Fruit fly (Drosophila melanogaster) whole organism, embryonic: ENCODE measurements around the gene CG18508.

ENCODE experiments used
- Abd-B ChIP-seq: fragments of 200-800 bp; sonication (Bioruptor generic); optimal IDR thresholded peaks from 2 replicates; lab custom pipeline; 2018; ENCODE audit warnings: missing biosample characterization, mild to moderate bottlenecking, missing genetic modification characterization, moderate library complexity
- Atf3 ChIP-seq: fragments of 200-800 bp; sonication (Bioruptor generic); optimal IDR thresholded peaks from 3 replicates; lab custom pipeline; 2016; ENCODE audit warnings: missing biosample characterization, missing genetic modification characterization
- Atf6 ChIP-seq: fragments of 200-800 bp; sonication (Bioruptor generic); IDR thresholded peaks from 2 replicates; pipeline ENCODE4 v1.3.6; 2022; ENCODE audit warnings: missing biosample characterization, missing genetic modification characterization
- CG1024 ChIP-seq: fragments of 200-800 bp; sonication (Bioruptor generic); IDR thresholded peaks from 2 replicates; pipeline ENCODE4 v1.3.6; 2022; ENCODE audit warnings: missing biosample characterization, missing genetic modification characterization
- CG11696 ChIP-seq: fragments of 200-800 bp; sonication (Bioruptor generic); IDR thresholded peaks from 2 replicates; pipeline ENCODE4 v1.3.6; 2022; ENCODE audit warnings: missing biosample characterization, missing genetic modification characterization
- CG12391 ChIP-seq: fragments of 200-800 bp; sonication (Bioruptor generic); optimal IDR thresholded peaks from 3 replicates; lab custom pipeline; 2018; ENCODE audit warnings: missing biosample characterization, mild to moderate bottlenecking, missing genetic modification characterization, moderate library complexity
- CG12744 ChIP-seq: fragments of 200-800 bp; sonication (Bioruptor generic); optimal IDR thresholded peaks from 2 replicates; lab custom pipeline; 2016; ENCODE audit warnings: missing biosample characterization, missing genetic modification characterization
- CG13123 ChIP-seq: fragments of 200-800 bp; sonication (Bioruptor generic); optimal IDR thresholded peaks from 2 replicates; lab custom pipeline; 2016; ENCODE audit warnings: missing biosample characterization, missing genetic modification characterization
- CG14965 ChIP-seq: fragments of 200-800 bp; sonication (Bioruptor generic); optimal IDR thresholded peaks from 2 replicates; lab custom pipeline; 2016; ENCODE audit warnings: missing biosample characterization, missing genetic modification characterization, borderline replicate concordance
- CG15479 ChIP-seq: fragments of 200-800 bp; sonication (Bioruptor generic); optimal IDR thresholded peaks from 3 replicates; lab custom pipeline; 2019; ENCODE audit warnings: missing biosample characterization, mild to moderate bottlenecking, missing genetic modification characterization, moderate library complexity
- CG16779 ChIP-seq: fragments of 200-800 bp; sonication (Bioruptor generic); IDR thresholded peaks from 2 replicates; pipeline ENCODE4 v1.3.6; 2022; ENCODE audit warnings: missing biosample characterization, missing genetic modification characterization
- CG1832 ChIP-seq: fragments of 200-800 bp; sonication (Bioruptor generic); optimal IDR thresholded peaks from 2 replicates; lab custom pipeline; 2017; ENCODE audit warnings: missing biosample characterization, mild to moderate bottlenecking, missing genetic modification characterization, inconsistent platforms
- CG18476 ChIP-seq: fragments of 200-800 bp; sonication (Bioruptor generic); optimal IDR thresholded peaks from 2 replicates; lab custom pipeline; 2016; ENCODE audit warnings: missing biosample characterization, mild to moderate bottlenecking, missing genetic modification characterization
- CG2129 ChIP-seq: fragments of 200-800 bp; sonication (Bioruptor generic); IDR thresholded peaks from 2 replicates; pipeline ENCODE4 v1.3.6; 2022; ENCODE audit warnings: missing biosample characterization, missing genetic modification characterization; ENCODE audit not compliant: partially characterized antibody
- CG32767 ChIP-seq: fragments of 200-800 bp; sonication (Bioruptor generic); IDR thresholded peaks from 2 replicates; pipeline ENCODE4 v1.3.6; 2022; ENCODE audit warnings: missing biosample characterization, missing genetic modification characterization
- CG3407 ChIP-seq: fragments of 200-800 bp; sonication (Bioruptor generic); optimal IDR thresholded peaks from 2 replicates; lab custom pipeline; 2018; ENCODE audit warnings: missing biosample characterization, mild to moderate bottlenecking, missing genetic modification characterization
- CG3838 ChIP-seq: fragments of 200-800 bp; sonication (Bioruptor generic); optimal IDR thresholded peaks from 3 replicates; lab custom pipeline; 2016; ENCODE audit warnings: missing biosample characterization, missing genetic modification characterization
- CG3995 ChIP-seq: fragments of 200-800 bp; sonication (Bioruptor generic); optimal IDR thresholded peaks from 3 replicates; lab custom pipeline; 2016; ENCODE audit warnings: missing biosample characterization, missing genetic modification characterization
- CG5245 ChIP-seq: fragments of 200-800 bp; sonication (Bioruptor generic); optimal IDR thresholded peaks from 3 replicates; lab custom pipeline; 2016; ENCODE audit warnings: missing biosample characterization, missing genetic modification characterization
- CG6254 ChIP-seq: fragments of 200-800 bp; sonication (Bioruptor generic); optimal IDR thresholded peaks from 3 replicates; lab custom pipeline; 2017; ENCODE audit warnings: mild to moderate bottlenecking, missing biosample characterization, missing genetic modification reagents, missing genetic modification characterization
- CG7928 ChIP-seq: fragments of 200-800 bp; sonication (Bioruptor generic); optimal IDR thresholded peaks from 2 replicates; lab custom pipeline; 2017; ENCODE audit warnings: missing biosample characterization, mild to moderate bottlenecking, missing genetic modification characterization
- CG8944 ChIP-seq: fragments of 200-800 bp; sonication (Bioruptor generic); optimal IDR thresholded peaks from 3 replicates; lab custom pipeline; 2016; ENCODE audit warnings: missing biosample characterization, missing genetic modification characterization
- CG9932 ChIP-seq: fragments of 200-800 bp; sonication (Bioruptor generic); IDR thresholded peaks from 2 replicates; pipeline ENCODE4 v1.3.6; 2022; ENCODE audit warnings: missing biosample characterization, missing genetic modification characterization
- Chrac-16 ChIP-seq: fragments of 200-800 bp; sonication (Bioruptor generic); optimal IDR thresholded peaks from 3 replicates; lab custom pipeline; 2016; ENCODE audit warnings: missing biosample characterization, missing genetic modification characterization
- Dfd ChIP-seq, 2 experiments: fragments of >200 bp; optimal IDR thresholded peaks; 2 replicates each; lab custom pipeline; 2017; ENCODE audit warnings: missing biosample characterization in 2 of 2, missing genetic modification characterization in 2 of 2
- E2f2 ChIP-seq: fragments of 200-800 bp; sonication (Bioruptor generic); IDR thresholded peaks from 2 replicates; pipeline ENCODE4 v1.3.6; 2022; ENCODE audit warnings: missing biosample characterization, missing genetic modification characterization
- Eip74EF ChIP-seq, 2 experiments: fragments of 200-800 bp in 1 of 2; fragments of >200 bp in 1 of 2; sonication (Bioruptor generic) in 1 of 2; optimal IDR thresholded peaks; 2 replicates each; lab custom pipeline; 2017 to 2019; ENCODE audit warnings: missing biosample characterization in 2 of 2, missing genetic modification characterization in 2 of 2, mild to moderate bottlenecking in 1 of 2, moderate library complexity in 1 of 2
- HLH54F ChIP-seq: fragments of 200-800 bp; sonication (Bioruptor generic); optimal IDR thresholded peaks from 3 replicates; lab custom pipeline; 2016; ENCODE audit warnings: missing biosample characterization, missing genetic modification characterization
- HLHmδ ChIP-seq: fragments of 200-800 bp; sonication (Bioruptor generic); optimal IDR thresholded peaks from 2 replicates; lab custom pipeline; 2018; ENCODE audit warnings: missing biosample characterization, mild to moderate bottlenecking, missing genetic modification characterization, moderate library complexity
- Hey ChIP-seq: fragments of 200-800 bp; sonication (Bioruptor generic); optimal IDR thresholded peaks from 3 replicates; lab custom pipeline; 2018; ENCODE audit warnings: missing biosample characterization, mild to moderate bottlenecking, missing genetic modification characterization
- MESR4 ChIP-seq: fragments of 200-800 bp; sonication (Bioruptor generic); optimal IDR thresholded peaks from 2 replicates; lab custom pipeline; 2018; ENCODE audit warnings: missing biosample characterization, mild to moderate bottlenecking, missing genetic modification characterization, moderate library complexity
- Mad ChIP-seq: fragments of 200-800 bp; sonication (Bioruptor generic); optimal IDR thresholded peaks from 2 replicates; lab custom pipeline; 2016; ENCODE audit warnings: missing biosample characterization, missing genetic modification characterization
- NK7.1 ChIP-seq: fragments of 200-800 bp; sonication (Bioruptor generic); optimal IDR thresholded peaks from 3 replicates; lab custom pipeline; 2016; ENCODE audit warnings: missing biosample characterization, missing genetic modification characterization
- Opbp ChIP-seq: fragments of 200-800 bp; sonication (Bioruptor generic); IDR thresholded peaks from 3 replicates; pipeline ENCODE4 v1.3.6; 2022; ENCODE audit warnings: missing biosample characterization, missing genetic modification characterization; ENCODE audit not compliant: partially characterized antibody
- Pdp1 ChIP-seq, 2 experiments: fragments of 200-800 bp; sonication (Bioruptor generic); optimal IDR thresholded peaks; 3 replicates each; lab custom pipeline; 2016; ENCODE audit warnings: missing biosample characterization in 2 of 2, missing genetic modification characterization in 2 of 2, mild to moderate bottlenecking in 1 of 2, moderate library complexity in 1 of 2
- Ptx1 ChIP-seq: fragments of 200-800 bp; sonication (Bioruptor generic); IDR thresholded peaks from 2 replicates; pipeline ENCODE4 v1.3.6; 2022; ENCODE audit warnings: missing biosample characterization, missing genetic modification characterization
- Rx ChIP-seq: fragments of 200-800 bp; sonication (Bioruptor generic); IDR thresholded peaks from 2 replicates; pipeline ENCODE4 v1.3.6; 2022; ENCODE audit warnings: missing biosample characterization, missing genetic modification characterization
- Spps ChIP-seq: fragments of 200-800 bp; sonication (Bioruptor generic); optimal IDR thresholded peaks from 2 replicates; lab custom pipeline; 2018; ENCODE audit warnings: missing biosample characterization, mild to moderate bottlenecking, missing genetic modification characterization
- br ChIP-seq: fragments of >200 bp; optimal IDR thresholded peaks from 2 replicates; lab custom pipeline; 2017
- emc ChIP-seq: fragments of 200-800 bp; sonication (Bioruptor generic); optimal IDR thresholded peaks from 2 replicates; lab custom pipeline; 2016; ENCODE audit warnings: missing biosample characterization, missing genetic modification characterization
- gt ChIP-seq: fragments of 200-800 bp; sonication (Bioruptor generic); IDR thresholded peaks from 2 replicates; pipeline ENCODE4 v1.3.6; 2022; ENCODE audit warnings: missing biosample characterization, missing genetic modification characterization
- her ChIP-seq: fragments of 200-800 bp; sonication (Bioruptor generic); optimal IDR thresholded peaks from 2 replicates; lab custom pipeline; 2016; ENCODE audit warnings: missing biosample characterization, missing genetic modification characterization
- hth ChIP-seq: fragments of >200 bp; optimal IDR thresholded peaks from 2 replicates; lab custom pipeline; 2017; ENCODE audit warnings: inconsistent platforms
- onecut ChIP-seq: fragments of 200-800 bp; sonication (Bioruptor generic); IDR thresholded peaks from 2 replicates; pipeline ENCODE4 v1.3.6; 2022; ENCODE audit warnings: missing biosample characterization, missing genetic modification characterization
- pan ChIP-seq, 4 experiments: fragments of >200 bp in 3 of 4; fragments of 200-800 bp in 1 of 4; sonication (Bioruptor generic) in 1 of 4; optimal IDR thresholded peaks in 3 of 4; IDR thresholded peaks in 1 of 4; 2 replicates each; pipeline versions ENCODE4 v1.3.6 to Lab custom; 2017 to 2022; ENCODE audit warnings: missing biosample characterization in 2 of 4, missing genetic modification characterization in 2 of 4, mixed read lengths in 1 of 4
- pfk ChIP-seq: fragments of 200-800 bp; sonication (Bioruptor generic); optimal IDR thresholded peaks from 2 replicates; lab custom pipeline; 2018; ENCODE audit warnings: missing biosample characterization, mild to moderate bottlenecking, missing genetic modification characterization, moderate library complexity
- salm ChIP-seq: fragments of 200-800 bp; sonication (Bioruptor generic); optimal IDR thresholded peaks from 2 replicates; lab custom pipeline; 2018; ENCODE audit warnings: missing biosample characterization, mild to moderate bottlenecking, missing genetic modification characterization
- sim ChIP-seq: fragments of 200-800 bp; sonication (Bioruptor generic); IDR thresholded peaks from 2 replicates; pipeline ENCODE4 v1.3.6; 2022; ENCODE audit warnings: missing biosample characterization, missing genetic modification characterization
- slou ChIP-seq: fragments of 200-800 bp; sonication (Bioruptor generic); optimal IDR thresholded peaks from 3 replicates; lab custom pipeline; 2016; ENCODE audit warnings: missing biosample characterization, missing genetic modification characterization
- ssp ChIP-seq: fragments of 200-800 bp; sonication (Bioruptor generic); IDR thresholded peaks from 2 replicates; pipeline ENCODE4 v1.3.6; 2022; ENCODE audit warnings: missing biosample characterization, missing genetic modification characterization
- stwl ChIP-seq: fragments of 200-800 bp; sonication (Bioruptor generic); optimal IDR thresholded peaks from 3 replicates; lab custom pipeline; 2018; ENCODE audit warnings: missing biosample characterization, mild to moderate bottlenecking, missing genetic modification characterization, moderate library complexity

The CG18508 gene

DNA sequence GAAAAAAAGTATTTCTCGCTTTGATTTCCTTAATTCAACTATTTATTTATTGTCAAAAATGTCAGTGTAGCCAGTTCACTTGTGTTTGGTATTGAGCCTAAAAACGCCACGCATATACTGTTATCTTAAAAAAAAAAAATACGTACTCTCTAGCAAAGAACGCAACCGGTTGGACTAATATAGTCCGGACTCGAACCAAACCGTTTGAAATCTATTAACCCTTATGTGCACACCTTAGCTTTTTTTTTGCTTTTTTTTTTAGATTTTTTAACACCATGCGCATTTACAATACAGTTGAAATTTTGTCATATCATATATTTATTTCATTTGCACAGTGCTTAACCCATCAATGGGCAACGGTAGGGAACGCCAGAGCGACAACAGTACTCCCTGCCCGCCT is at the start of gene CG18508 (continued):
- TF ChIP-seq CG5245 (GFP tag; lab: Kevin White, UChicago) (no peak), CG11696 (GFP tag; lab: Robert Waterston, UW) (no peak), Abd-B (GFP tag; lab: Kevin White, UChicago) (no peak), Rx (GFP tag; lab: Robert Waterston, UW) (no peak), CG7928 (GFP tag; lab: Kevin White, UChicago) (no peak), NK7.1 (GFP tag; lab: Kevin White, UChicago) (no peak), Pdp1 (GFP tag; optimal IDR thresholded peaks at IDR 0.05; lab: Kevin White, UChicago) (peak in 1 of 2 experiments; percentile 42), CG16779 (no peak), Dfd (GFP tag; optimal IDR thresholded peaks at IDR 0.05; lab: Kevin White, UChicago) (no peak), Hey (tag; lab: Kevin White, UChicago) (no peak), CG13123 (GFP tag; lab: Kevin White, UChicago) (no peak), gt (no peak), CG12391 (peak; percentile 11), Chrac-16 (no peak), hth (lab: Kevin White, UChicago) (no peak), Spps (tag; lab: Kevin White, UChicago) (no peak), stwl (tag; lab: Kevin White, UChicago) (peak; percentile 68), pan (optimal IDR thresholded peaks at IDR 0.05; lab: Kevin White, UChicago) (no peak), pan (GFP tag; optimal IDR thresholded peaks at IDR 0.05 in 1 of 2, IDR thresholded peaks at IDR 0.05 in 1 of 2) (peak in 1 of 2 experiments; percentile 21), CG3995 (GFP tag; lab: Kevin White, UChicago) (no peak), slou (GFP tag; lab: Kevin White, UChicago) (no peak), Mad (GFP tag; lab: Kevin White, UChicago) (no peak), her (no peak), CG1024 (GFP tag; lab: Robert Waterston, UW) (no peak), sim (GFP tag; lab: Robert Waterston, UW) (no peak), CG18476 (GFP tag; lab: Kevin White, UChicago) (no peak), Opbp (0 out of 3 replicates have a peak, but pooled peaks have one; percentile 38), CG32767 (GFP tag; lab: Robert Waterston, UW) (no peak), CG6254 (GFP tag; lab: Kevin White, UChicago) (no peak), HLH54F (GFP tag; lab: Kevin White, UChicago) (no peak), CG12744 (GFP tag; lab: Kevin White, UChicago) (no peak), br (lab: Kevin White, UChicago) (no peak), Atf6 (GFP tag; lab: Robert Waterston, UW) (no peak), E2f2 (GFP tag; lab: Robert Waterston, UW) (peak; percentile 57), salm (tag; lab: Kevin White, UChicago) (no peak), CG3407 (GFP tag; lab: Kevin White, UChicago) (no peak), CG3838 (GFP tag; lab: Kevin White, UChicago) (no peak), Atf3 (GFP tag; lab: Kevin White, UChicago) (no peak), emc (GFP tag; lab: Kevin White, UChicago) (no peak), ssp (0 out of 2 replicates have a peak, but pooled peaks have one; percentile 12), CG14965 (GFP tag; lab: Kevin White, UChicago) (no peak), HLHmδ (no peak), CG8944 (GFP tag; lab: Kevin White, UChicago) (no peak), CG2129 (GFP tag; lab: Robert Waterston, UW) (no peak), Ptx1 (GFP tag; lab: Robert Waterston, UW) (peak; percentile 7; the same call in 1 of the 2 replicates), onecut (GFP tag; lab: Robert Waterston, UW) (peak; percentile 12; the same call in 1 of the 2 replicates), pfk (no peak), CG1832 (GFP tag; lab: Kevin White, UChicago) (no peak), MESR4 (GFP tag; lab: Kevin White, UChicago) (peak; percentile 21), Eip74EF (GFP tag; optimal IDR thresholded peaks at IDR 0.05; lab: Kevin White, UChicago) (no peak), CG9932 (GFP tag; lab: Robert Waterston, UW) (peak; percentile 50; the same call in 1 of the 2 replicates), CG15479 (GFP tag; lab: Kevin White, UChicago) (no peak)
